Fruit fly (Drosophila melanogaster) whole organism, embryonic: ENCODE measurements around the gene Sdic4.

Experiments used
- Ada2b ChIP-seq: fragments of 200-800 bp; sonication (Bioruptor generic); IDR thresholded peaks from 2 replicates; pipeline ENCODE4 v1.3.6; 2022; ENCODE audit warnings: missing biosample characterization, missing genetic modification characterization
- BtbVII ChIP-seq: fragments of 200-800 bp; sonication (Bioruptor generic); optimal IDR thresholded peaks from 3 replicates; lab custom pipeline; 2017; ENCODE audit warnings: missing biosample characterization, mild to moderate bottlenecking, missing genetic modification characterization
- CG10267 ChIP-seq: fragments of 200-800 bp; sonication (Bioruptor generic); optimal IDR thresholded peaks from 2 replicates; lab custom pipeline; 2018; ENCODE audit warnings: missing biosample characterization, mild to moderate bottlenecking, missing genetic modification characterization, moderate library complexity
- CG10274 ChIP-seq: fragments of 200-800 bp; sonication (Bioruptor generic); optimal IDR thresholded peaks from 3 replicates; lab custom pipeline; 2017; ENCODE audit warnings: missing biosample characterization, mild to moderate bottlenecking, missing genetic modification characterization
- CG10366 ChIP-seq: fragments of 200-800 bp; sonication (Bioruptor generic); IDR thresholded peaks from 2 replicates; pipeline ENCODE4 v1.3.6; 2022; ENCODE audit warnings: missing biosample characterization, missing genetic modification characterization
- CG14050 ChIP-seq: fragments of 200-800 bp; sonication (Bioruptor generic); IDR thresholded peaks from 3 replicates; pipeline ENCODE4 v1.3.6; 2022; ENCODE audit warnings: missing biosample characterization, missing genetic modification characterization
- CG14441 ChIP-seq: fragments of 200-800 bp; sonication (Bioruptor generic); IDR thresholded peaks from 2 replicates; pipeline ENCODE4 v1.3.6; 2022; ENCODE audit warnings: missing biosample characterization, missing genetic modification characterization
- CG14860 ChIP-seq: fragments of 200-800 bp; sonication (Bioruptor generic); IDR thresholded peaks from 3 replicates; pipeline ENCODE4 v1.3.6; 2022; ENCODE audit warnings: missing biosample characterization, missing genetic modification characterization; ENCODE audit not compliant: partially characterized antibody
- CG15479 ChIP-seq: fragments of 200-800 bp; sonication (Bioruptor generic); optimal IDR thresholded peaks from 3 replicates; lab custom pipeline; 2019; ENCODE audit warnings: missing biosample characterization, mild to moderate bottlenecking, missing genetic modification characterization, moderate library complexity
- CG16813 ChIP-seq: fragments of 200-800 bp; sonication (Bioruptor generic); IDR thresholded peaks from 3 replicates; pipeline ENCODE4 v1.3.6; 2022; ENCODE audit warnings: missing biosample characterization, missing genetic modification characterization; ENCODE audit not compliant: partially characterized antibody
- CG1792 ChIP-seq: fragments of 200-800 bp; sonication (Bioruptor generic); optimal IDR thresholded peaks from 2 replicates; lab custom pipeline; 2016; ENCODE audit warnings: missing biosample characterization, missing genetic modification characterization
- CG1832 ChIP-seq: fragments of 200-800 bp; sonication (Bioruptor generic); optimal IDR thresholded peaks from 2 replicates; lab custom pipeline; 2017; ENCODE audit warnings: missing biosample characterization, mild to moderate bottlenecking, missing genetic modification characterization, inconsistent platforms
- CG18619 ChIP-seq: fragments of 200-800 bp; sonication (Bioruptor generic); optimal IDR thresholded peaks from 3 replicates; lab custom pipeline; 2017; ENCODE audit warnings: missing biosample characterization, mild to moderate bottlenecking, missing genetic modification characterization
- CG2120 ChIP-seq: fragments of 200-800 bp; sonication (Bioruptor generic); optimal IDR thresholded peaks from 3 replicates; lab custom pipeline; 2016; ENCODE audit warnings: missing biosample characterization, missing genetic modification characterization
- CG2199 ChIP-seq: fragments of 200-800 bp; sonication (Bioruptor generic); IDR thresholded peaks from 3 replicates; pipeline ENCODE4 v1.3.6; 2022; ENCODE audit warnings: missing biosample characterization, missing genetic modification characterization
- CG3065 ChIP-seq: fragments of 200-800 bp; sonication (Bioruptor generic); optimal IDR thresholded peaks from 2 replicates; lab custom pipeline; 2016; ENCODE audit warnings: missing biosample characterization, missing genetic modification characterization
- CG6272 ChIP-seq: fragments of 200-800 bp; sonication (Bioruptor generic); IDR thresholded peaks from 2 replicates; pipeline ENCODE4 v1.3.6; 2022; ENCODE audit warnings: missing biosample characterization, missing genetic modification characterization
- CG7271 ChIP-seq: fragments of 200-800 bp; sonication (Bioruptor generic); optimal IDR thresholded peaks from 2 replicates; lab custom pipeline; 2018; ENCODE audit warnings: missing biosample characterization, mild to moderate bottlenecking, missing genetic modification characterization, moderate library complexity
- CG8281 ChIP-seq: fragments of 200-800 bp; sonication (Bioruptor generic); optimal IDR thresholded peaks from 2 replicates; lab custom pipeline; 2018; ENCODE audit warnings: missing biosample characterization, mild to moderate bottlenecking, missing genetic modification characterization, moderate library complexity
- Fer1 ChIP-seq: fragments of 200-800 bp; sonication (Bioruptor generic); optimal IDR thresholded peaks from 2 replicates; lab custom pipeline; 2017; ENCODE audit warnings: missing biosample characterization, mild to moderate bottlenecking, missing genetic modification characterization
- GATAe ChIP-seq: fragments of 200-800 bp; sonication (Bioruptor generic); conservative IDR thresholded peaks from 2 replicates; pipeline ENCODE4 v1.3.6; 2022; ENCODE audit warnings: missing biosample characterization, missing genetic modification characterization
- HHEX ChIP-seq: fragments of 200-800 bp; sonication (Bioruptor generic); optimal IDR thresholded peaks from 3 replicates; lab custom pipeline; 2017; ENCODE audit warnings: missing biosample characterization, mild to moderate bottlenecking, missing genetic modification characterization, missing genetic modification reagents
- Kr ChIP-seq: fragments of 200-800 bp; sonication (Bioruptor generic); optimal IDR thresholded peaks from 2 replicates; lab custom pipeline; 2017; ENCODE audit warnings: missing biosample characterization, mild to moderate bottlenecking, missing genetic modification characterization
- MBD-R2 ChIP-seq: fragments of 200-800 bp; sonication (Bioruptor generic); IDR thresholded peaks from 2 replicates; pipeline ENCODE4 v1.3.6; 2022; ENCODE audit warnings: missing biosample characterization, missing genetic modification characterization
- Med ChIP-seq: fragments of 200-800 bp; sonication (Bioruptor generic); peaks from one replicate; lab custom pipeline; 2016; ENCODE audit warnings: missing biosample characterization, missing genetic modification characterization, mild to moderate bottlenecking, inconsistent platforms, moderate library complexity
- Spps ChIP-seq: fragments of 200-800 bp; sonication (Bioruptor generic); optimal IDR thresholded peaks from 2 replicates; lab custom pipeline; 2018; ENCODE audit warnings: missing biosample characterization, mild to moderate bottlenecking, missing genetic modification characterization
- Ssrp ChIP-seq: fragments of 200-800 bp; sonication (Bioruptor generic); optimal IDR thresholded peaks from 2 replicates; lab custom pipeline; 2018; ENCODE audit warnings: missing biosample characterization, mild to moderate bottlenecking, missing genetic modification characterization, moderate library complexity
- Stat92E ChIP-seq, 3 experiments: fragments of >200 bp in 2 of 3; fragments of 200-800 bp in 1 of 3; sonication (Bioruptor generic) in 1 of 3; optimal IDR thresholded peaks; 2 replicates each; lab custom pipeline; 2017 to 2019; ENCODE audit warnings: missing biosample characterization in 3 of 3, missing genetic modification characterization in 3 of 3, mild to moderate bottlenecking in 1 of 3, moderate library complexity in 1 of 3
- Xrp1 ChIP-seq: fragments of 200-800 bp; sonication (Bioruptor generic); IDR thresholded peaks from 2 replicates; pipeline ENCODE4 v1.3.6; 2022; ENCODE audit warnings: missing biosample characterization, missing genetic modification characterization
- al ChIP-seq: fragments of 200-800 bp; sonication (Bioruptor generic); IDR thresholded peaks from 2 replicates; pipeline ENCODE4 v1.3.6; 2022; ENCODE audit warnings: missing biosample characterization, missing genetic modification characterization
- cas ChIP-seq: fragments of 200-800 bp; sonication (Bioruptor generic); IDR thresholded peaks from 2 replicates; pipeline ENCODE4 v1.3.6; 2022; ENCODE audit warnings: missing biosample characterization, missing genetic modification characterization
- chif ChIP-seq, 2 experiments: fragments of 200-800 bp; sonication (Bioruptor generic); optimal IDR thresholded peaks; 3 replicates each; lab custom pipeline; 2016; ENCODE audit warnings: missing biosample characterization in 2 of 2, missing genetic modification characterization in 2 of 2
- ftz-f1 ChIP-seq: fragments of 200-800 bp; sonication (Bioruptor generic); optimal IDR thresholded peaks from 2 replicates; lab custom pipeline; 2016; ENCODE audit warnings: missing biosample characterization, missing genetic modification characterization
- knrl ChIP-seq: fragments of 200-800 bp; sonication (Bioruptor generic); IDR thresholded peaks from 3 replicates; pipeline ENCODE4 v1.3.6; 2022; ENCODE audit warnings: missing biosample characterization, missing genetic modification characterization; ENCODE audit not compliant: partially characterized antibody
- lilli ChIP-seq: fragments of 200-800 bp; sonication (Bioruptor generic); optimal IDR thresholded peaks from 3 replicates; lab custom pipeline; 2016; ENCODE audit warnings: missing biosample characterization, missing genetic modification characterization
- lmd ChIP-seq: fragments of 200-800 bp; sonication (Bioruptor generic); IDR thresholded peaks from 2 replicates; pipeline ENCODE4 v1.3.6; 2022; ENCODE audit warnings: missing biosample characterization, missing genetic modification characterization
- maf-S ChIP-seq: fragments of 200-800 bp; sonication (Bioruptor generic); optimal IDR thresholded peaks from 2 replicates; lab custom pipeline; 2016; ENCODE audit warnings: missing biosample characterization, missing genetic modification characterization
- nerfin-2 ChIP-seq: fragments of 200-800 bp; sonication (Bioruptor generic); IDR thresholded peaks from 2 replicates; pipeline ENCODE4 v1.3.6; 2022; ENCODE audit warnings: missing biosample characterization, missing genetic modification characterization; ENCODE audit not compliant: partially characterized antibody
- p53 ChIP-seq: fragments of 200-800 bp; sonication (Bioruptor generic); optimal IDR thresholded peaks from 2 replicates; lab custom pipeline; 2016; ENCODE audit warnings: missing biosample characterization, missing genetic modification characterization
- pan ChIP-seq, 4 experiments: fragments of >200 bp in 3 of 4; fragments of 200-800 bp in 1 of 4; sonication (Bioruptor generic) in 1 of 4; optimal IDR thresholded peaks in 3 of 4; IDR thresholded peaks in 1 of 4; 2 replicates each; pipeline versions ENCODE4 v1.3.6 to Lab custom; 2017 to 2022; ENCODE audit warnings: missing biosample characterization in 2 of 4, missing genetic modification characterization in 2 of 4, mixed read lengths in 1 of 4
- pum ChIP-seq: fragments of 200-800 bp; sonication (Bioruptor generic); optimal IDR thresholded peaks from 2 replicates; lab custom pipeline; 2016; ENCODE audit warnings: missing biosample characterization, missing genetic modification characterization
- rib ChIP-seq: fragments of 200-800 bp; sonication (Bioruptor generic); IDR thresholded peaks from 2 replicates; pipeline ENCODE4 v1.3.6; 2022; ENCODE audit warnings: missing biosample characterization, missing genetic modification characterization
- seq ChIP-seq: fragments of 200-800 bp; sonication (Bioruptor generic); IDR thresholded peaks from 2 replicates; pipeline ENCODE4 v1.3.6; 2022; ENCODE audit warnings: missing biosample characterization, missing genetic modification characterization
- stwl ChIP-seq: fragments of 200-800 bp; sonication (Bioruptor generic); optimal IDR thresholded peaks from 3 replicates; lab custom pipeline; 2018; ENCODE audit warnings: missing biosample characterization, mild to moderate bottlenecking, missing genetic modification characterization, moderate library complexity
- tio ChIP-seq: fragments of 200-800 bp; sonication (Bioruptor generic); optimal IDR thresholded peaks from 2 replicates; lab custom pipeline; 2017; ENCODE audit warnings: missing biosample characterization, missing genetic modification characterization, inconsistent platforms
- tll ChIP-seq, 2 experiments: fragments of 200-800 bp in 1 of 2; fragments of >200 bp in 1 of 2; sonication (Bioruptor generic) in 1 of 2; optimal IDR thresholded peaks; 2 replicates each; lab custom pipeline; 2017 to 2019; ENCODE audit warnings: missing biosample characterization in 2 of 2, missing genetic modification characterization in 2 of 2, mild to moderate bottlenecking in 1 of 2, moderate library complexity in 1 of 2
- ttk ChIP-seq: fragments of 200-800 bp; sonication (Bioruptor generic); IDR thresholded peaks from 2 replicates; pipeline ENCODE4 v2.1.2; 2022; ENCODE audit warnings: missing biosample characterization, missing genetic modification characterization
- unc-4 ChIP-seq: fragments of 200-800 bp; sonication (Bioruptor generic); IDR thresholded peaks from 2 replicates; pipeline ENCODE4 v1.3.6; 2022; ENCODE audit warnings: missing biosample characterization, missing genetic modification characterization; ENCODE audit not compliant: partially characterized antibody
- vnd ChIP-seq: fragments of 200-800 bp; sonication (Bioruptor generic); IDR thresholded peaks from 3 replicates; pipeline ENCODE4 v1.3.6; 2022; ENCODE audit warnings: missing biosample characterization, missing genetic modification characterization; ENCODE audit not compliant: partially characterized antibody

The Sdic4 gene

dm6 chrX:20235794-20236513, 11.1 kb upstream of the Sdic4 start, which contains the start of gene sw (continued):
- TF ChIP-seq pan (optimal IDR thresholded peaks at IDR 0.05; lab: Kevin White, UChicago) (no peak), pan (GFP tag; optimal IDR thresholded peaks at IDR 0.05 in 1 of 2, IDR thresholded peaks at IDR 0.05 in 1 of 2) (peak in 1 of 2 experiments; percentile 31), chif (GFP tag; optimal IDR thresholded peaks at IDR 0.05; lab: Kevin White, UChicago) (peak; percentile 23 to 38), BtbVII (GFP tag; lab: Kevin White, UChicago) (no peak), CG18619 (peak; percentile 46), CG10366 (peak; percentile 53), seq (GFP tag; lab: Robert Waterston, UW) (no peak), MBD-R2 (GFP tag; lab: Robert Waterston, UW) (peak; percentile 87), CG6272 (GFP tag; lab: Robert Waterston, UW) (peak; percentile 81), HHEX (GFP tag; lab: Kevin White, UChicago) (peak; percentile 52), unc-4 (GFP tag; lab: Robert Waterston, UW) (peak; percentile 90), CG1792 (GFP tag; lab: Kevin White, UChicago) (peak; percentile 48), CG2120 (GFP tag; lab: Kevin White, UChicago) (peak; percentile 77), CG2199 (no peak), al (GFP tag; lab: Robert Waterston, UW) (peak; percentile 74), p53 (peak; percentile 21), CG3065 (peak; percentile 13), CG10267 (peak; percentile 42), knrl (GFP tag; lab: Robert Waterston, UW) (peak; percentile 97), CG14860 (GFP tag; lab: Robert Waterston, UW) (peak; percentile 90), CG1832 (no peak), pum (GFP tag; lab: Kevin White, UChicago) (peak; percentile 62), Xrp1 (GFP tag; lab: Robert Waterston, UW) (peak; percentile 58), CG14441 (GFP tag; lab: Robert Waterston, UW) (peak; percentile 74), tio (no peak), Stat92E (GFP tag; optimal IDR thresholded peaks at IDR 0.05; lab: Kevin White, UChicago) (peak in 1 of 3 experiments; percentile 31), Fer1 (peak; percentile 37), Ada2b (GFP tag; lab: Robert Waterston, UW) (peak; percentile 62), GATAe (GFP tag; lab: Robert Waterston, UW) (0 out of 2 replicates have a peak, but pooled peaks have one; percentile 29), ftz-f1 (GFP tag; lab: Kevin White, UChicago) (no peak), ttk (GFP tag; lab: Robert Waterston, UW) (peak; percentile 57), cas (peak; percentile 77), Med (peak; percentile 96), maf-S (GFP tag; lab: Kevin White, UChicago) (no peak), CG14050 (peak; percentile 39; the same call in 2 of the 3 replicates), CG7271 (tag; lab: Kevin White, UChicago) (no peak), vnd (GFP tag; lab: Robert Waterston, UW) (peak; percentile 94), nerfin-2 (GFP tag; lab: Robert Waterston, UW) (peak; percentile 75), Kr (GFP tag; lab: Kevin White, UChicago) (no peak)

- TF ChIP-seq CG8281 (tag; lab: Kevin White, UChicago) (no peak), Ada2b (GFP tag; lab: Robert Waterston, UW) (no peak), Ssrp (tag; lab: Kevin White, UChicago) (no peak), CG15479 (GFP tag; lab: Kevin White, UChicago) (peak; percentile 15), CG16813 (GFP tag; lab: Robert Waterston, UW) (no peak), lmd (GFP tag; lab: Robert Waterston, UW) (no peak), rib (GFP tag; lab: Robert Waterston, UW) (no peak), cas (no peak), stwl (tag; lab: Kevin White, UChicago) (peak; percentile 86), Spps (no peak), lilli (no peak), CG10267 (peak; percentile 6), CG10274 (no peak), tll (GFP tag; optimal IDR thresholded peaks at IDR 0.05; lab: Kevin White, UChicago) (peak in 1 of 2 experiments; percentile 52)
Measured at dm6 chrX:20231658-20232057, 6.8 kb upstream of the Sdic4 start.
